Worm (Caenorhabditis elegans): Measurements from ENCODE around the gene idpp-12.

- TF ChIP-seq sea-2 (GFP tag; IDR thresholded peaks at IDR 0.05) (no peak), F33H1.4 (GFP tag; IDR thresholded peaks at IDR 0.05) (no peak), nfya-1 (tag; optimal IDR thresholded peaks at IDR 0.05; ENCODE audit: borderline replicate concordance, insufficient read depth) (no peak), hrde-1 (tag; optimal IDR thresholded peaks at IDR 0.05; ENCODE audit: borderline replicate concordance) (no peak)
These were observed 37.4 kb downstream of the idpp-12 start, which contains the start of gene F42A6.2 for ce11 chrIV:3341170-3341569.
